Fruit fly (Drosophila melanogaster) whole organism, adult: Measurements from ENCODE around the gene Sdhaf3.

Experiments used
- CG14711 ChIP-seq: fragments of 200-800 bp; sonication (Bioruptor generic); optimal IDR thresholded peaks from 2 replicates; lab custom pipeline; 2018; ENCODE audit warnings: missing biosample characterization, mild to moderate bottlenecking, missing genetic modification characterization, moderate library complexity
- CG1620 ChIP-seq: fragments of 200-800 bp; sonication (Bioruptor generic); optimal IDR thresholded peaks from 2 replicates; lab custom pipeline; 2016; ENCODE audit warnings: missing biosample characterization, missing genetic modification characterization
- Crg-1 ChIP-seq: fragments of 200-800 bp; sonication (Bioruptor generic); optimal IDR thresholded peaks from 2 replicates; lab custom pipeline; 2016; ENCODE audit warnings: missing biosample characterization, missing genetic modification characterization
- Mnt ChIP-seq: fragments of 200-800 bp; sonication (Bioruptor generic); optimal IDR thresholded peaks from 2 replicates; lab custom pipeline; 2016; ENCODE audit warnings: missing biosample characterization, mild to moderate bottlenecking, missing genetic modification characterization

dm6 chr3R:16480995-16481394 lies 1.3 kb downstream of the Sdhaf3 start, which contains the start of gene Dhfr:
- no peak for TF ChIP-seq Crg-1 (GFP tag; lab: Kevin White, UChicago)
- no peak for TF ChIP-seq CG1620
- TF ChIP-seq Mnt (GFP tag; lab: Kevin White, UChicago): no peak
- no peak for TF ChIP-seq CG14711 (tag; lab: Kevin White, UChicago)
